Worm (Caenorhabditis elegans) whole organism, early embryonic: ENCODE results near the gene ZK1307.9.
A peak's percentile ranks its signal among the peaks of the same experiment; 100 is the strongest.

ENCODE experiments used
- B0310.2 ChIP-seq: sonication (generic microtip); optimal IDR thresholded peaks from 2 replicates; lab custom pipeline; 2016; ENCODE audit warnings: mild to moderate bottlenecking, missing genetic modification characterization, missing compliant biosample characterization
- F13C5.2 ChIP-seq: sonication (generic microtip); optimal IDR thresholded peaks from 2 replicates; lab custom pipeline; 2017; ENCODE audit warnings: mild to moderate bottlenecking, missing genetic modification characterization, inconsistent platforms, missing compliant biosample characterization
- aly-1 ChIP-seq: sonication (generic microtip); optimal IDR thresholded peaks from 2 replicates; lab custom pipeline; 2016; ENCODE audit warnings: missing genetic modification characterization, missing compliant biosample characterization
- ama-1 ChIP-seq: fragments of 150-350 bp; optimal IDR thresholded peaks from 2 replicates; lab custom pipeline; 2014
- ceh-13 ChIP-seq: fragments of 200-800 bp; sonication (Bioruptor generic); optimal IDR thresholded peaks from 2 replicates; lab custom pipeline; 2018; ENCODE audit warnings: mild to moderate bottlenecking, missing genetic modification characterization, missing compliant biosample characterization
- ceh-36 ChIP-seq: sonication (generic microtip); optimal IDR thresholded peaks from 2 replicates; lab custom pipeline; 2016; ENCODE audit warnings: missing genetic modification characterization, inconsistent platforms, missing compliant biosample characterization
- ets-7 ChIP-seq: sonication (generic microtip); optimal IDR thresholded peaks from 2 replicates; lab custom pipeline; 2016; ENCODE audit warnings: missing genotype, missing genetic modification characterization, missing compliant biosample characterization
- flt-1 ChIP-seq: fragments of 200-800 bp; sonication (Bioruptor generic); IDR thresholded peaks from 2 replicates; pipeline ENCODE4 v1.3.6; 2022; ENCODE audit warnings: missing genetic modification characterization, missing compliant biosample characterization
- hmbx-1 ChIP-seq: sonication (generic microtip); optimal IDR thresholded peaks from 2 replicates; lab custom pipeline; 2016; ENCODE audit warnings: mild to moderate bottlenecking, missing genetic modification characterization, missing compliant biosample characterization
- hmg-4 ChIP-seq: fragments of 200-800 bp; sonication (Bioruptor generic); optimal IDR thresholded peaks from 2 replicates; lab custom pipeline; 2018; ENCODE audit warnings: mild to moderate bottlenecking, missing genetic modification characterization, missing compliant biosample characterization
- hnd-1 ChIP-seq: sonication (generic microtip); optimal IDR thresholded peaks from 2 replicates; lab custom pipeline; 2016; ENCODE audit warnings: missing genetic modification characterization, missing compliant biosample characterization
- pes-1 ChIP-seq: fragments of 200-800 bp; sonication (Bioruptor generic); IDR thresholded peaks from 2 replicates; pipeline ENCODE4 v1.3.6; 2022; ENCODE audit warnings: missing genetic modification reagents, missing genetic modification characterization, missing compliant biosample characterization
- scrt-1 ChIP-seq: fragments of 200-800 bp; sonication (Bioruptor generic); IDR thresholded peaks from 2 replicates; pipeline ENCODE4 v1.3.6; 2022; ENCODE audit warnings: missing genetic modification characterization, missing compliant biosample characterization
- sea-1 ChIP-seq: fragments of 200-800 bp; sonication (Bioruptor generic); conservative IDR thresholded peaks from 2 replicates; pipeline ENCODE4 v1.3.6; 2022; ENCODE audit warnings: missing genetic modification characterization, missing compliant biosample characterization
- tbx-11 ChIP-seq: fragments of 200-800 bp; sonication (Bioruptor generic); IDR thresholded peaks from 2 replicates; pipeline ENCODE4 v1.3.6; 2022; ENCODE audit warnings: missing genetic modification characterization, missing compliant biosample characterization
- tbx-37 ChIP-seq: fragments of 200-800 bp; sonication (Bioruptor generic); conservative IDR thresholded peaks from 2 replicates; pipeline ENCODE4 v1.3.6; 2022; ENCODE audit warnings: missing genetic modification reagents, missing genetic modification characterization, missing compliant biosample characterization
- tra-4 ChIP-seq: sonication (generic microtip); optimal IDR thresholded peaks from 2 replicates; lab custom pipeline; 2017; ENCODE audit warnings: missing genetic modification characterization, missing compliant biosample characterization

ZK1307.9 gene

ce11 chrII:9621121-9621520 lies 28.2 kb upstream of the ZK1307.9 start:
- no peak for TF ChIP-seq hnd-1 (tag; lab: Kevin White, UChicago)
- no peak for TF ChIP-seq tbx-11 (GFP tag; lab: Robert Waterston, UW)
- TF ChIP-seq ets-7 (tag; lab: Kevin White, UChicago) = no peak
- TF ChIP-seq F13C5.2 (tag; lab: Kevin White, UChicago) = no peak
- TF ChIP-seq ceh-13 (GFP tag; lab: Kevin White, UChicago) = no peak
- TF ChIP-seq aly-1 (tag; lab: Kevin White, UChicago) = no peak
- TF ChIP-seq pes-1 = no peak
- TF ChIP-seq B0310.2 (tag; lab: Kevin White, UChicago) = no peak
- no peak for TF ChIP-seq ceh-36 (tag; lab: Kevin White, UChicago)
- no peak for TF ChIP-seq tbx-37 (GFP tag; lab: Robert Waterston, UW)
- TF ChIP-seq sea-1 (GFP tag; lab: Robert Waterston, UW) = no peak
- TF ChIP-seq flt-1 (GFP tag; lab: Robert Waterston, UW) = no peak
- TF ChIP-seq hmbx-1 (tag; lab: Kevin White, UChicago) = no peak
- TF ChIP-seq scrt-1 (GFP tag; lab: Robert Waterston, UW) = no peak
- no peak for TF ChIP-seq tra-4 (tag; lab: Kevin White, UChicago)

- TF ChIP-seq hmg-4 (no peak), hmbx-1 (tag; lab: Kevin White, UChicago) (no peak), hnd-1 (tag; lab: Kevin White, UChicago) (no peak), ceh-36 (tag; lab: Kevin White, UChicago) (no peak), sea-1 (GFP tag; lab: Robert Waterston, UW) (no peak), tra-4 (tag; lab: Kevin White, UChicago) (no peak), ets-7 (tag; lab: Kevin White, UChicago) (no peak), tbx-37 (GFP tag; lab: Robert Waterston, UW) (no peak)
These were observed 27.4 kb upstream of the ZK1307.9 start for ce11 chrII:9621913-9622348.

- no peak for TF ChIP-seq F13C5.2 (tag; lab: Kevin White, UChicago)
- TF ChIP-seq B0310.2 (tag; lab: Kevin White, UChicago) = no peak
- TF ChIP-seq aly-1 (tag; lab: Kevin White, UChicago) = no peak
- TF ChIP-seq hnd-1 (tag; lab: Kevin White, UChicago) = no peak
- TF ChIP-seq ama-1 (lab: Kevin White, UChicago) = no peak
- no peak for TF ChIP-seq ets-7 (tag; lab: Kevin White, UChicago)
- no peak for TF ChIP-seq ceh-13 (GFP tag; lab: Kevin White, UChicago)
- TF ChIP-seq pes-1 = no peak
- TF ChIP-seq tbx-11 (GFP tag; lab: Robert Waterston, UW) = no peak
- TF ChIP-seq flt-1 (GFP tag; lab: Robert Waterston, UW) = no peak
- no peak for TF ChIP-seq ceh-36 (tag; lab: Kevin White, UChicago)
- no peak for TF ChIP-seq sea-1 (GFP tag; lab: Robert Waterston, UW)
- TF ChIP-seq scrt-1 (GFP tag; lab: Robert Waterston, UW) = no peak
- no peak for TF ChIP-seq hmg-4
- TF ChIP-seq tra-4 (tag; lab: Kevin White, UChicago) = no peak
These were observed 25.1 kb upstream of the ZK1307.9 start, which contains the start of the genes dnj-20 and ZK1307.8 for ce11 chrII:9624110-9624695. Gene dnj-20, minus strand, starts transcription at chrII:9624176. Gene ZK1307.8, plus strand, starts transcription at chrII:9624613.

- no peak for TF ChIP-seq tbx-37 (GFP tag; lab: Robert Waterston, UW)
- no peak for TF ChIP-seq hmg-4
These were observed 23.4 kb upstream of the ZK1307.9 start for ce11 chrII:9625930-9626329.

- TF ChIP-seq flt-1 (GFP tag; lab: Robert Waterston, UW) (no peak), scrt-1 (GFP tag; lab: Robert Waterston, UW) (no peak), hnd-1 (tag; lab: Kevin White, UChicago) (no peak), ceh-13 (GFP tag; lab: Kevin White, UChicago) (no peak)
These were observed 13.0 kb upstream of the ZK1307.9 start, which contains the start of gene ZK1307.7 for ce11 chrII:9636300-9636699. Gene ZK1307.7, plus strand, starts transcription at chrII:9636600.

- TF ChIP-seq flt-1 (GFP tag; lab: Robert Waterston, UW) (0 out of 2 replicates have a peak, but pooled peaks have one; percentile 16), tbx-37 (GFP tag; lab: Robert Waterston, UW) (0 out of 2 replicates have a peak, but pooled peaks have one; percentile 10), hmbx-1 (tag; lab: Kevin White, UChicago) (no peak)
These were observed 4.9 kb upstream of the ZK1307.9 start, which contains the start of gene fzr-1 for ce11 chrII:9644438-9644837. Gene fzr-1, minus strand, starts transcription at chrII:9644466.

- TF ChIP-seq hnd-1 (tag; lab: Kevin White, UChicago) = no peak
- no peak for TF ChIP-seq tra-4 (tag; lab: Kevin White, UChicago)
- no peak for TF ChIP-seq tbx-11 (GFP tag; lab: Robert Waterston, UW)
- no peak for TF ChIP-seq ceh-13 (GFP tag; lab: Kevin White, UChicago)
- no peak for TF ChIP-seq flt-1 (GFP tag; lab: Robert Waterston, UW)
- no peak for TF ChIP-seq hmbx-1 (tag; lab: Kevin White, UChicago)
- no peak for TF ChIP-seq hmg-4
- no peak for TF ChIP-seq scrt-1 (GFP tag; lab: Robert Waterston, UW)
- TF ChIP-seq B0310.2 (tag; lab: Kevin White, UChicago) = no peak
- no peak for TF ChIP-seq aly-1 (tag; lab: Kevin White, UChicago)
- no peak for TF ChIP-seq F13C5.2 (tag; lab: Kevin White, UChicago)
- no peak for TF ChIP-seq ets-7 (tag; lab: Kevin White, UChicago)
These were observed 4.2 kb upstream of the ZK1307.9 start for ce11 chrII:9644940-9645634.
